Worm (Caenorhabditis elegans) whole organism, L1 larva: ENCODE measurements around the gene K11D12.6.

ENCODE experiments used
- ama-1 ChIP-seq: fragments of 150-350 bp; optimal IDR thresholded peaks from 2 replicates; lab custom pipeline; 2014
- elt-2 ChIP-seq: sonication (generic microtip); optimal IDR thresholded peaks from 2 replicates; lab custom pipeline; 2016; ENCODE audit warnings: missing genetic modification characterization, mild to moderate bottlenecking, inconsistent platforms, missing compliant biosample characterization, missing genetic modification reagents
- fos-1 ChIP-seq: fragments of 150-350 bp; optimal IDR thresholded peaks from 2 replicates; lab custom pipeline; 2014; ENCODE audit warnings: missing biosample characterization, missing genetic modification characterization
- hpl-2 ChIP-seq: fragments of 150-350 bp; optimal IDR thresholded peaks from 2 replicates; lab custom pipeline; 2014; ENCODE audit warnings: missing biosample characterization, missing genetic modification reagents, missing genetic modification characterization
- lin-35 ChIP-seq, 2 experiments: fragments of 150-350 bp; optimal IDR thresholded peaks; 2 replicates each; lab custom pipeline; 2014; ENCODE audit warnings: missing biosample characterization in 2 of 2, missing genetic modification characterization in 2 of 2, missing genetic modification reagents in 2 of 2
- nhr-12 ChIP-seq: sonication (generic microtip); optimal IDR thresholded peaks from 2 replicates; lab custom pipeline; 2017; ENCODE audit warnings: missing biosample characterization, missing genetic modification characterization
- nhr-28 ChIP-seq: fragments of 150-350 bp; optimal IDR thresholded peaks from 2 replicates; lab custom pipeline; 2014; ENCODE audit warnings: missing biosample characterization, missing genetic modification characterization
- nhr-76 ChIP-seq: sonication (generic microtip); optimal IDR thresholded peaks from 2 replicates; lab custom pipeline; 2017; ENCODE audit warnings: missing biosample characterization, missing genetic modification characterization
- snpc-4 ChIP-seq: fragments of 150-350 bp; optimal IDR thresholded peaks from 2 replicates; lab custom pipeline; 2014; ENCODE audit warnings: missing biosample characterization, missing genetic modification characterization
- tbx-2 ChIP-seq: sonication (generic microtip); optimal IDR thresholded peaks from 2 replicates; lab custom pipeline; 2016; ENCODE audit warnings: missing genetic modification characterization, missing compliant biosample characterization
- ztf-4 ChIP-seq: fragments of 150-350 bp; optimal IDR thresholded peaks from 2 replicates; lab custom pipeline; 2014; ENCODE audit warnings: missing biosample characterization, missing genetic modification characterization

DNA sequence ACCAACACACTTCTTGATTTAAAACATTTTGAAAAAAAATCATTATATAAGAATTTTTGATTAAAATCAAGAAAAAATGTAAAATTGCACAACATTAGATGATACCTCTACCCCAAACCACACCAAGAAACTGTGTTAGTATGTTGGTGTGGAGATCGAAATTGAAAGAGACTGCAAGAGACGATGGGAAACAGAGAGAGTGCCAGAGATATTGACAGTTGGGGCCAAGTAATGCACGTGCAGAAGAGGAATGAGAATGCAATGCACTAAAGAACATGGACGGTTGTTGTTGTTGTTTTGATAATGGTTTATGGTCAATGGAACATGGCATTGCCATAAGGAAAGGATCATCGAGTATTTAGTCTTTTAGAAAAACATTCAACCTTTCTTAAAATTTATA is 2.8 kb downstream of the K11D12.6 start:
- TF ChIP-seq nhr-28 (tag; lab: Kevin White, UChicago) (no peak), snpc-4 (no peak), tbx-2 (tag; lab: Kevin White, UChicago) (peak; percentile 7), ztf-4 (no peak), ama-1 (lab: Kevin White, UChicago) (no peak), hpl-2 (GFP tag; lab: Kevin White, UChicago) (no peak), fos-1 (tag; lab: Kevin White, UChicago) (no peak), nhr-12 (tag; lab: Kevin White, UChicago) (no peak), lin-35 (GFP tag; optimal IDR thresholded peaks at IDR 0.05; lab: Kevin White, UChicago) (peak in 1 of 2 experiments; percentile 41), elt-2 (no peak), nhr-76 (tag; lab: Kevin White, UChicago) (no peak)
